Worm (Caenorhabditis elegans) whole organism, L4 larva: ENCODE measurements around the gene Y110A2AL.1.
A peak's percentile ranks its signal among the peaks of the same experiment; 100 is the strongest.

Experiments
- F44E2.7 ChIP-seq: fragments of 200-800 bp; sonication (Bioruptor generic); IDR thresholded peaks from 2 replicates; pipeline ENCODE4 v2.1.2; 2022; ENCODE audit warnings: missing genetic modification characterization, missing compliant biosample characterization
- F49E8.2 ChIP-seq: sonication (generic microtip); optimal IDR thresholded peaks from 2 replicates; lab custom pipeline; 2016; ENCODE audit warnings: missing compliant biosample characterization, mild to moderate bottlenecking, missing genetic modification characterization, borderline replicate concordance
- T20F7.1 ChIP-seq: fragments of 200-800 bp; sonication (Bioruptor generic); optimal IDR thresholded peaks from 2 replicates; lab custom pipeline; 2018; ENCODE audit warnings: mild to moderate bottlenecking, missing genetic modification characterization, missing compliant biosample characterization
- T26A8.4 ChIP-seq: fragments of 200-800 bp; sonication (Bioruptor generic); IDR thresholded peaks from 2 replicates; pipeline ENCODE4 v1.3.6; 2022; ENCODE audit warnings: missing genetic modification characterization, missing compliant biosample characterization
- Y75B8A.6 ChIP-seq: fragments of 200-800 bp; sonication (Bioruptor generic); IDR thresholded peaks from 2 replicates; pipeline ENCODE4 v1.3.6; 2022; ENCODE audit warnings: missing genetic modification reagents, missing genetic modification characterization, missing compliant biosample characterization
- ZK546.5 ChIP-seq, 2 experiments: sonication (generic microtip); optimal IDR thresholded peaks; 2 replicates each; lab custom pipeline; 2017; ENCODE audit warnings: missing biosample characterization in 2 of 2, missing genetic modification characterization in 2 of 2
- aha-1 ChIP-seq: fragments of 150-350 bp; peaks from one replicate; lab custom pipeline; 2014; ENCODE audit warnings: missing biosample characterization, missing genetic modification characterization
- aly-2 ChIP-seq: sonication (generic microtip); optimal IDR thresholded peaks from 2 replicates; lab custom pipeline; 2018; ENCODE audit warnings: missing biosample characterization, missing genetic modification characterization
- arid-1 ChIP-seq: fragments of 200-800 bp; sonication (Bioruptor generic); conservative IDR thresholded peaks from 2 replicates; pipeline ENCODE4 v1.3.6; 2022; ENCODE audit warnings: missing genetic modification reagents, missing genetic modification characterization, missing compliant biosample characterization
- ceh-20 ChIP-seq: fragments of 200-800 bp; sonication (Bioruptor generic); IDR thresholded peaks from 2 replicates; pipeline ENCODE4 v1.3.6; 2022; ENCODE audit warnings: missing genetic modification reagents, missing genetic modification characterization, missing compliant biosample characterization
- ceh-44 ChIP-seq: fragments of 200-800 bp; sonication (Bioruptor generic); IDR thresholded peaks from 2 replicates; pipeline ENCODE4 v1.3.6; 2022; ENCODE audit warnings: missing genetic modification reagents, missing genetic modification characterization, missing compliant biosample characterization
- ceh-82 ChIP-seq: sonication (generic microtip); optimal IDR thresholded peaks from 2 replicates; lab custom pipeline; 2017; ENCODE audit warnings: missing biosample characterization, missing genetic modification characterization
- ces-1 ChIP-seq: fragments of 150-350 bp; sonication (generic microtip); optimal IDR thresholded peaks from 4 replicates; lab custom pipeline; 2014; ENCODE audit warnings: missing biosample characterization, missing genetic modification reagents, missing genetic modification characterization
- cey-2 ChIP-seq: sonication (generic microtip); optimal IDR thresholded peaks from 3 replicates; lab custom pipeline; 2017; ENCODE audit warnings: missing genetic modification characterization, mild to moderate bottlenecking, missing compliant biosample characterization, antibody characterized with exemption, borderline replicate concordance; ENCODE audit not compliant: insufficient read depth
- daf-16 ChIP-seq, 3 experiments: sonication (generic microtip); optimal IDR thresholded peaks; 2 replicates each; lab custom pipeline; 2016 to 2017; ENCODE audit warnings: missing genetic modification characterization in 3 of 3, missing genetic modification reagents in 3 of 3, mild to moderate bottlenecking in 2 of 3, missing compliant biosample characterization in 2 of 3, missing biosample characterization in 1 of 3, moderate library complexity in 1 of 3
- dmd-6 ChIP-seq: fragments of 200-800 bp; sonication (Bioruptor generic); IDR thresholded peaks from 2 replicates; pipeline ENCODE4 v1.3.6; 2022; ENCODE audit warnings: missing genetic modification reagents, missing genetic modification characterization, missing compliant biosample characterization
- dmd-8 ChIP-seq: fragments of 200-800 bp; sonication (Bioruptor generic); IDR thresholded peaks from 2 replicates; pipeline ENCODE4 v1.3.6; 2022; ENCODE audit warnings: missing genetic modification characterization, missing compliant biosample characterization
- dmd-9 ChIP-seq: fragments of 200-800 bp; sonication (Bioruptor generic); IDR thresholded peaks from 2 replicates; pipeline ENCODE4 v1.3.6; 2022; ENCODE audit warnings: missing genetic modification reagents, missing genetic modification characterization, missing compliant biosample characterization
- duxl-1 ChIP-seq: sonication (generic microtip); optimal IDR thresholded peaks from 2 replicates; lab custom pipeline; 2016; ENCODE audit warnings: mild to moderate bottlenecking, missing genetic modification characterization, moderate library complexity, missing compliant biosample characterization; ENCODE audit not compliant: poor library complexity
- fkh-10 ChIP-seq: fragments of 150-350 bp; optimal IDR thresholded peaks from 2 replicates; lab custom pipeline; 2014; ENCODE audit warnings: missing biosample characterization, missing genetic modification reagents, missing genetic modification characterization
- hif-1 ChIP-seq, 2 experiments: sonication (generic microtip); optimal IDR thresholded peaks; 2 replicates each; lab custom pipeline; 2016 to 2017; ENCODE audit warnings: missing compliant biosample characterization in 2 of 2, missing genetic modification characterization in 2 of 2, missing genetic modification reagents in 2 of 2, missing genotype in 2 of 2, mild to moderate bottlenecking in 1 of 2
- hlh-30 ChIP-seq: sonication (generic microtip); optimal IDR thresholded peaks from 2 replicates; lab custom pipeline; 2017; ENCODE audit warnings: antibody characterized with exemption, mild to moderate bottlenecking, missing genetic modification characterization, missing compliant biosample characterization; ENCODE audit not compliant: insufficient read depth
- lim-7 ChIP-seq: fragments of 200-800 bp; sonication (Bioruptor generic); IDR thresholded peaks from 2 replicates; pipeline ENCODE4 v1.3.6; 2022; ENCODE audit warnings: missing genetic modification characterization, missing compliant biosample characterization
- lin-1 ChIP-seq: fragments of 200-800 bp; sonication (Bioruptor generic); IDR thresholded peaks from 2 replicates; pipeline ENCODE4 v1.3.6; 2022; ENCODE audit warnings: missing genetic modification reagents, missing genetic modification characterization, missing compliant biosample characterization
- lin-15B ChIP-seq: fragments of 150-350 bp; sonication (generic microtip); optimal IDR thresholded peaks from 3 replicates; lab custom pipeline; 2014; ENCODE audit warnings: missing biosample characterization, missing genetic modification characterization
- lin-38 ChIP-seq: fragments of 200-800 bp; sonication (Bioruptor generic); IDR thresholded peaks from 2 replicates; pipeline ENCODE4 v1.3.6; 2022; ENCODE audit warnings: missing genetic modification reagents, missing genetic modification characterization, missing compliant biosample characterization
- lin-39 ChIP-seq: fragments of 150-350 bp; optimal IDR thresholded peaks from 2 replicates; lab custom pipeline; 2014; ENCODE audit warnings: missing biosample characterization, missing genetic modification reagents, missing genetic modification characterization
- mep-1 ChIP-seq: fragments of 150-350 bp; sonication (generic microtip); optimal IDR thresholded peaks from 3 replicates; lab custom pipeline; 2014; ENCODE audit warnings: missing biosample characterization, missing genetic modification characterization
- mxl-3 ChIP-seq: fragments of 200-800 bp; sonication (Bioruptor generic); optimal IDR thresholded peaks from 2 replicates; lab custom pipeline; 2018; ENCODE audit warnings: mild to moderate bottlenecking, missing genetic modification characterization, missing compliant biosample characterization
- nhr-10 ChIP-seq: fragments of 150-350 bp; optimal IDR thresholded peaks from 2 replicates; lab custom pipeline; 2014; ENCODE audit warnings: missing biosample characterization, missing genetic modification characterization
- nhr-102 ChIP-seq: sonication (generic microtip); optimal IDR thresholded peaks from 2 replicates; lab custom pipeline; 2016; ENCODE audit warnings: mild to moderate bottlenecking, missing genetic modification characterization, moderate library complexity, missing compliant biosample characterization
- nhr-111 ChIP-seq: fragments of 200-800 bp; sonication (Bioruptor generic); optimal IDR thresholded peaks from 2 replicates; lab custom pipeline; 2018; ENCODE audit warnings: mild to moderate bottlenecking, missing genetic modification characterization, missing compliant biosample characterization
- nhr-237 ChIP-seq: sonication (generic microtip); optimal IDR thresholded peaks from 2 replicates; lab custom pipeline; 2017; ENCODE audit warnings: missing biosample characterization, missing genetic modification characterization
- nhr-25 ChIP-seq: sonication (generic microtip); optimal IDR thresholded peaks from 2 replicates; lab custom pipeline; 2017; ENCODE audit warnings: missing genetic modification characterization, mild to moderate bottlenecking, missing compliant biosample characterization, antibody characterized with exemption, moderate library complexity, borderline replicate concordance; ENCODE audit not compliant: insufficient read depth
- nhr-76 ChIP-seq: fragments of 150-350 bp; optimal IDR thresholded peaks from 2 replicates; lab custom pipeline; 2014; ENCODE audit warnings: missing biosample characterization, missing genetic modification characterization
- rbr-2 ChIP-seq: sonication (generic microtip); optimal IDR thresholded peaks from 2 replicates; lab custom pipeline; 2016; ENCODE audit warnings: missing genotype, missing genetic modification characterization, missing compliant biosample characterization
- saeg-2 ChIP-seq: fragments of 200-800 bp; sonication (Bioruptor generic); IDR thresholded peaks from 2 replicates; pipeline ENCODE4 v1.3.6; 2022; ENCODE audit warnings: missing genetic modification reagents, missing genetic modification characterization, missing compliant biosample characterization
- sdz-12 ChIP-seq: fragments of 200-800 bp; sonication (Bioruptor generic); optimal IDR thresholded peaks from 2 replicates; lab custom pipeline; 2018; ENCODE audit warnings: mild to moderate bottlenecking, missing genetic modification characterization, missing compliant biosample characterization
- snpc-4 ChIP-seq: fragments of 150-350 bp; optimal IDR thresholded peaks from 2 replicates; lab custom pipeline; 2014; ENCODE audit warnings: missing biosample characterization, missing genetic modification characterization
- spr-1 ChIP-seq: sonication (generic microtip); optimal IDR thresholded peaks from 2 replicates; lab custom pipeline; 2016; ENCODE audit warnings: mild to moderate bottlenecking, missing genetic modification characterization, missing compliant biosample characterization
- spr-3 ChIP-seq: fragments of 200-800 bp; sonication (Bioruptor generic); optimal IDR thresholded peaks from 2 replicates; lab custom pipeline; 2018; ENCODE audit warnings: mild to moderate bottlenecking, missing genetic modification characterization, missing compliant biosample characterization
- tag-97 ChIP-seq: fragments of 200-800 bp; sonication (Bioruptor generic); IDR thresholded peaks from 2 replicates; pipeline ENCODE4 v1.3.6; 2022; ENCODE audit warnings: missing genetic modification characterization, missing compliant biosample characterization
- unc-130 ChIP-seq: sonication (generic microtip); optimal IDR thresholded peaks from 2 replicates; lab custom pipeline; 2016; ENCODE audit warnings: missing genetic modification reagents, missing genetic modification characterization, missing compliant biosample characterization
- unc-39 ChIP-seq: sonication (generic microtip); optimal IDR thresholded peaks from 2 replicates; lab custom pipeline; 2017; ENCODE audit warnings: missing biosample characterization, missing genetic modification characterization
- ztf-11 ChIP-seq: fragments of 150-350 bp; optimal IDR thresholded peaks from 2 replicates; lab custom pipeline; 2014; ENCODE audit warnings: missing biosample characterization, missing genetic modification characterization

Y110A2AL.1 gene

DNA sequence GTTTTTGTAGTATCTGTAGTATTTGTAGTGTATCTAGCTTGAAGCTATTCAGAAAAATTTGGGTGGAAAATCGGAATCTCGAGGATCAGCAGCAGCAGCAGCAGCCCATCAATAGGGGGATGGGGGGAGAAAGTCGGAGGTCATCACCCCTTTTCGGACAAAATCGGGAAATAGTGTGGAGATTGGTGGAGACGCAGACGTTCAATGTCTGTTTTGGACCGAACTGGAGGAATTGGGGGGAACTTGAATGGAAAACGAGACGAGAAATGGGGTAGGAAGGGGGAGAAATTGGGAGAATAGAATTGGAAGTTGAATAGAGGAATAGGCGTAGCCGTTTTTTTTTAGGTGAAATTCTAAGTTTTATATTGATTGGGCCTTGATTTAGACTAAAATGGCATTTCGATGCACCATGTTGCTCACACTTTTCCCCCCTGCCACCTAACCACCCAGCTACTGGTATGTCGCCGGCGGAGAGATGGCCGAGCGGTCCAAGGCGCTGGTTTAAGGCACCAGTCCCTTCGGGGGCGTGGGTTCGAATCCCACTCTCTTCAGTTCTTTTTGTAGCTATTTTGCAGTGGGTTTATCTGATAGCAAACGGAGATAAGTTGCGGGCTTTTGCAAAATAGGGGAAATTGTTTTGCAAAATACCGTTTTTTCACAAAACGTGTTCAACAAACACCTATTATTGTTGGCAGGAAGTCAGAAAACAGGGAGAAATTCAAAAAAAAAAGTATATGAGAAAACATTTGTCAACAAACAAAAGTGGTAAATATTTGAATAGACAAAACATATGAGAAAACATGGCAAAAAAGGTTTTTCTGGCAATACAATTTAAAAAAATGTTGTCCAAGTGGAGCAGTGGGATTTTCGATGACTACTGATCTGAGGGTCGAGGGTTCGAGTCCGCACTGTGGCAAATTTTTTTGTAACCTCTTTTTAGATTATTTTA, 14.8 kb upstream of the Y110A2AL.1 start (continued):
- peak; percentile 3 for TF ChIP-seq nhr-111 (GFP tag; lab: Kevin White, UChicago)
- no peak for TF ChIP-seq F49E8.2
- TF ChIP-seq ceh-20 (GFP tag; lab: Robert Waterston, UW) = no peak
- TF ChIP-seq ztf-11 (tag; lab: Kevin White, UChicago) = no peak
- no peak for TF ChIP-seq hlh-30 (tag; lab: Kevin White, UChicago)
- no peak for TF ChIP-seq unc-130
- TF ChIP-seq ces-1 (GFP tag; lab: Kevin White, UChicago) = no peak
- TF ChIP-seq sdz-12 (GFP tag; lab: Kevin White, UChicago) = no peak
- 0 out of 2 replicates have a peak, but pooled peaks have one; percentile 28 for TF ChIP-seq T26A8.4 (GFP tag; lab: Robert Waterston, UW)
- no peak for TF ChIP-seq tag-97 (GFP tag; lab: Robert Waterston, UW)
- no peak for TF ChIP-seq fkh-10 (GFP tag; lab: Kevin White, UChicago)
- TF ChIP-seq dmd-6 = peak; percentile 31
- peak in 1 of 2 experiments; percentile 26 for TF ChIP-seq daf-16 (GFP tag; optimal IDR thresholded peaks at IDR 0.05; lab: Kevin White, UChicago)
- peak; percentile 2 for TF ChIP-seq daf-16 (tag; optimal IDR thresholded peaks at IDR 0.05; lab: Kevin White, UChicago)
- no peak for TF ChIP-seq nhr-237 (tag; lab: Kevin White, UChicago)
- peak; percentile 67 for TF ChIP-seq arid-1 (GFP tag; lab: Robert Waterston, UW)
- no peak for TF ChIP-seq saeg-2 (GFP tag; lab: Robert Waterston, UW)
- no peak for TF ChIP-seq rbr-2 (tag; lab: Kevin White, UChicago)
- peak; percentile 36 for TF ChIP-seq nhr-102 (tag; lab: Kevin White, UChicago)
- TF ChIP-seq lin-39 = no peak
- no peak for TF ChIP-seq lin-15B
- TF ChIP-seq mxl-3 (GFP tag; lab: Kevin White, UChicago) = no peak
- 0 out of 2 replicates have a peak, but pooled peaks have one; percentile 37 for TF ChIP-seq lin-1 (GFP tag; lab: Robert Waterston, UW)
- TF ChIP-seq ZK546.5 (tag; optimal IDR thresholded peaks at IDR 0.05; lab: Kevin White, UChicago) = no peak
- no peak for TF ChIP-seq T20F7.1 (GFP tag; lab: Kevin White, UChicago)
- no peak for TF ChIP-seq aly-2 (tag; lab: Kevin White, UChicago)
- no peak for TF ChIP-seq cey-2 (tag; lab: Kevin White, UChicago)
- TF ChIP-seq spr-3 = no peak
- no peak for TF ChIP-seq Y75B8A.6 (GFP tag; lab: Robert Waterston, UW)
- TF ChIP-seq aha-1 (tag; lab: Kevin White, UChicago) = no peak
- TF ChIP-seq hif-1 (tag; optimal IDR thresholded peaks at IDR 0.05; lab: Kevin White, UChicago) = no peak
- TF ChIP-seq F44E2.7 (GFP tag; lab: Robert Waterston, UW) = no peak
- TF ChIP-seq, all 104 proteins: peak for 27

- TF ChIP-seq ceh-82 (tag; lab: Kevin White, UChicago) (no peak), nhr-76 (no peak), unc-39 (tag; lab: Kevin White, UChicago) (no peak), rbr-2 (tag; lab: Kevin White, UChicago) (peak; percentile 3), T26A8.4 (GFP tag; lab: Robert Waterston, UW) (no peak), spr-1 (tag; lab: Kevin White, UChicago) (no peak), nhr-10 (tag; lab: Kevin White, UChicago) (no peak), duxl-1 (tag; lab: Kevin White, UChicago) (no peak), daf-16 (GFP tag; optimal IDR thresholded peaks at IDR 0.05; lab: Kevin White, UChicago) (peak in 1 of 2 experiments; percentile 23), daf-16 (tag; optimal IDR thresholded peaks at IDR 0.05; lab: Kevin White, UChicago) (no peak), lim-7 (GFP tag; lab: Robert Waterston, UW) (peak; percentile 71), ceh-44 (GFP tag; lab: Robert Waterston, UW) (no peak), ces-1 (GFP tag; lab: Kevin White, UChicago) (no peak), lin-38 (GFP tag; lab: Robert Waterston, UW) (peak; percentile 67), hlh-30 (tag; lab: Kevin White, UChicago) (no peak), dmd-9 (GFP tag; lab: Robert Waterston, UW) (no peak), snpc-4 (tag; lab: Kevin White, UChicago) (no peak), mep-1 (tag; lab: Kevin White, UChicago) (no peak), nhr-25 (no peak), dmd-6 (0 out of 2 replicates have a peak, but pooled peaks have one; percentile 22), dmd-8 (GFP tag; lab: Robert Waterston, UW) (peak; percentile 76)
These were observed 13.4 kb upstream of the Y110A2AL.1 start for ce11 chrII:2861385-2862099.
